Worm (Caenorhabditis elegans) whole organism, mixed stage, embryonic: ENCODE measurements around the gene F29G6.1.

Experiments
- M03D4.4 ChIP-seq: sonication (generic microtip); optimal IDR thresholded peaks from 2 replicates; lab custom pipeline; 2017; ENCODE audit warnings: mild to moderate bottlenecking, missing genetic modification characterization, missing compliant biosample characterization
- bed-3 ChIP-seq: fragments of 200-800 bp; sonication (Bioruptor generic); optimal IDR thresholded peaks from 3 replicates; lab custom pipeline; 2018; ENCODE audit warnings: mild to moderate bottlenecking, missing genetic modification characterization, moderate library complexity, missing compliant biosample characterization
- blmp-1 ChIP-seq: fragments of 150-350 bp; optimal IDR thresholded peaks from 2 replicates; lab custom pipeline; 2014; ENCODE audit warnings: missing biosample characterization, missing genetic modification characterization
- ceh-39 ChIP-seq: fragments of 150-350 bp; optimal IDR thresholded peaks from 2 replicates; lab custom pipeline; 2014; ENCODE audit warnings: missing biosample characterization, missing genetic modification characterization
- ceh-43 ChIP-seq: fragments of 200-800 bp; sonication (Bioruptor generic); optimal IDR thresholded peaks from 2 replicates; lab custom pipeline; 2018; ENCODE audit warnings: mild to moderate bottlenecking, missing genetic modification characterization, moderate library complexity, missing compliant biosample characterization
- ces-1 ChIP-seq: fragments of 150-350 bp; optimal IDR thresholded peaks from 2 replicates; lab custom pipeline; 2014; ENCODE audit warnings: missing biosample characterization, missing genetic modification reagents, missing genetic modification characterization
- cnd-1 ChIP-seq: fragments of 200-800 bp; sonication (Bioruptor generic); optimal IDR thresholded peaks from 2 replicates; lab custom pipeline; 2018; ENCODE audit warnings: mild to moderate bottlenecking, missing genetic modification characterization, missing compliant biosample characterization
- elt-1 ChIP-seq: sonication (generic microtip); optimal IDR thresholded peaks from 2 replicates; lab custom pipeline; 2017; ENCODE audit warnings: missing genetic modification characterization, mild to moderate bottlenecking, missing compliant biosample characterization, antibody characterized with exemption, moderate library complexity, borderline replicate concordance; ENCODE audit not compliant: insufficient read depth
- elt-3 ChIP-seq: fragments of 150-350 bp; optimal IDR thresholded peaks from 2 replicates; lab custom pipeline; 2014; ENCODE audit warnings: missing biosample characterization, missing genetic modification characterization
- flh-1 ChIP-seq: fragments of 200-800 bp; sonication (Bioruptor generic); optimal IDR thresholded peaks from 2 replicates; lab custom pipeline; 2018; ENCODE audit warnings: mild to moderate bottlenecking, missing genetic modification characterization, moderate library complexity, missing compliant biosample characterization
- ham-2 ChIP-seq: fragments of 200-800 bp; sonication (Bioruptor generic); optimal IDR thresholded peaks from 2 replicates; lab custom pipeline; 2018; ENCODE audit warnings: mild to moderate bottlenecking, missing genetic modification characterization, missing compliant biosample characterization
- hlh-1 ChIP-seq: fragments of 150-350 bp; optimal IDR thresholded peaks from 2 replicates; lab custom pipeline; 2014; ENCODE audit warnings: missing biosample characterization, missing genetic modification reagents, missing genetic modification characterization
- lin-13 ChIP-seq: fragments of 150-350 bp; optimal IDR thresholded peaks from 2 replicates; lab custom pipeline; 2014; ENCODE audit warnings: missing biosample characterization, missing genetic modification characterization
- lin-32 ChIP-seq: fragments of 200-800 bp; sonication (Bioruptor generic); optimal IDR thresholded peaks from 2 replicates; lab custom pipeline; 2018; ENCODE audit warnings: mild to moderate bottlenecking, missing genetic modification characterization, missing compliant biosample characterization
- mep-1 ChIP-seq: fragments of 150-350 bp; optimal IDR thresholded peaks from 2 replicates; lab custom pipeline; 2017; ENCODE audit warnings: missing biosample characterization, missing genetic modification reagents, missing genetic modification characterization, inconsistent platforms
- mls-2 ChIP-seq: sonication (generic microtip); optimal IDR thresholded peaks from 2 replicates; lab custom pipeline; 2016; ENCODE audit warnings: mild to moderate bottlenecking, missing genetic modification characterization, moderate library complexity, missing compliant biosample characterization
- nhr-12 ChIP-seq: fragments of 150-350 bp; optimal IDR thresholded peaks from 2 replicates; lab custom pipeline; 2014; ENCODE audit warnings: missing biosample characterization, missing genetic modification characterization
- nhr-237 ChIP-seq: fragments of 150-350 bp; optimal IDR thresholded peaks from 2 replicates; lab custom pipeline; 2014; ENCODE audit warnings: missing biosample characterization, missing genetic modification characterization
- nhr-28 ChIP-seq: fragments of 150-350 bp; optimal IDR thresholded peaks from 2 replicates; lab custom pipeline; 2014; ENCODE audit warnings: missing biosample characterization, missing genetic modification characterization
- nhr-76 ChIP-seq: sonication (generic microtip); optimal IDR thresholded peaks from 2 replicates; lab custom pipeline; 2017; ENCODE audit warnings: missing biosample characterization, missing genetic modification characterization
- pha-4 ChIP-seq: fragments of 150-350 bp; optimal IDR thresholded peaks from 2 replicates; lab custom pipeline; 2018; ENCODE audit warnings: missing biosample characterization, missing genetic modification reagents, missing genetic modification characterization
- sem-2 ChIP-seq: fragments of 200-800 bp; sonication (Bioruptor generic); optimal IDR thresholded peaks from 2 replicates; lab custom pipeline; 2018; ENCODE audit warnings: mild to moderate bottlenecking, missing genetic modification characterization, missing compliant biosample characterization
- snpc-4 ChIP-seq: fragments of 150-350 bp; optimal IDR thresholded peaks from 2 replicates; lab custom pipeline; 2014; ENCODE audit warnings: missing biosample characterization, missing genetic modification characterization
- sptf-1 ChIP-seq: sonication (generic microtip); optimal IDR thresholded peaks from 2 replicates; lab custom pipeline; 2017; ENCODE audit warnings: mild to moderate bottlenecking, missing genetic modification characterization, moderate library complexity, missing compliant biosample characterization
- tbx-8 ChIP-seq: fragments of 200-800 bp; sonication (Bioruptor generic); optimal IDR thresholded peaks from 2 replicates; lab custom pipeline; 2018; ENCODE audit warnings: mild to moderate bottlenecking, missing genetic modification characterization, moderate library complexity, missing compliant biosample characterization
- unc-120 ChIP-seq: sonication (generic microtip); optimal IDR thresholded peaks from 2 replicates; lab custom pipeline; 2017; ENCODE audit warnings: missing genetic modification characterization, missing compliant biosample characterization; ENCODE audit not compliant: poor library complexity, severe bottlenecking
- unc-39 ChIP-seq: fragments of 150-350 bp; optimal IDR thresholded peaks from 2 replicates; lab custom pipeline; 2014; ENCODE audit warnings: missing biosample characterization, missing genetic modification characterization
- unc-62 ChIP-seq: fragments of 150-350 bp; optimal IDR thresholded peaks from 2 replicates; lab custom pipeline; 2014; ENCODE audit warnings: missing biosample characterization, missing genetic modification reagents, missing genetic modification characterization
- zip-8 ChIP-seq: fragments of 150-350 bp; optimal IDR thresholded peaks from 2 replicates; lab custom pipeline; 2014; ENCODE audit warnings: missing biosample characterization, missing genetic modification characterization

Gene F29G6.1

ce11 chrX:11467320-11467732 is 34.7 kb upstream of the F29G6.1 start:
- peak; percentile 24 for TF ChIP-seq unc-62 (GFP tag; lab: Kevin White, UChicago)
- TF ChIP-seq M03D4.4 (tag; lab: Kevin White, UChicago) = no peak
- peak; percentile 8 for TF ChIP-seq sptf-1 (tag; lab: Kevin White, UChicago)
- TF ChIP-seq pha-4 (tag; lab: Kevin White, UChicago) = no peak
- TF ChIP-seq mls-2 (tag; lab: Kevin White, UChicago) = peak; percentile 41
- TF ChIP-seq ces-1 (GFP tag; lab: Kevin White, UChicago) = peak; percentile 76
- no peak for TF ChIP-seq unc-39 (tag; lab: Kevin White, UChicago)
- no peak for TF ChIP-seq cnd-1 (tag; lab: Kevin White, UChicago)
- peak; percentile 90 for TF ChIP-seq unc-120 (tag; lab: Kevin White, UChicago)
- TF ChIP-seq sem-2 (GFP tag; lab: Kevin White, UChicago) = no peak
- peak; percentile 21 for TF ChIP-seq bed-3
- TF ChIP-seq tbx-8 = no peak
- TF ChIP-seq ham-2 (GFP tag; lab: Kevin White, UChicago) = peak; percentile 5
- TF ChIP-seq nhr-237 = peak; percentile 23

ce11 chrX:11468814-11469213 is 33.3 kb upstream of the F29G6.1 start:
- TF ChIP-seq hlh-1 (tag; lab: Kevin White, UChicago) (no peak), mep-1 (tag; lab: Kevin White, UChicago) (no peak), sem-2 (GFP tag; lab: Kevin White, UChicago) (no peak), blmp-1 (no peak), nhr-237 (no peak), zip-8 (tag; lab: Kevin White, UChicago) (no peak)
- TF ChIP-seq, all 35 proteins: peak for 0

DNA sequence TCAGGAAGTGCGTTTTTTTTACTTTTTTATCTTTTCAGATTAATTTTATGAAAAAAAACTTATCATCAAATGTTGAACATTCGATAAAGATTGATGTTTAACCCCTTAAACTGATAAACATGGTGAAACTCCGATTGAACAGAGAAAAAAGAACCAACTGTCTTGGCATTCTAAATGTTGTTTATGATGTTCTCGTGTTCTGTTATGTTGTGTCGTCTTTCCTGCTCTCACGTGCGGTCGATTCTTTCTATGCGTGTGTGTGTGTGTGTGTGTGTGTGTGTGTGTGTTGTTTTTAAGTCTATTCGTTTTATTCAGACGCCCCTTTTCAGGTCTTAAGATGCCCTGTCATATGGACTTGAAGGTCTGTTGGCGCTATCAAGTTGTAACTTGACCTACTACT is 32.5 kb upstream of the F29G6.1 start:
- TF ChIP-seq flh-1 (no peak), blmp-1 (no peak), elt-1 (tag; lab: Kevin White, UChicago) (no peak), snpc-4 (tag; lab: Kevin White, UChicago) (no peak), ces-1 (GFP tag; lab: Kevin White, UChicago) (no peak), ceh-43 (no peak)

DNA sequence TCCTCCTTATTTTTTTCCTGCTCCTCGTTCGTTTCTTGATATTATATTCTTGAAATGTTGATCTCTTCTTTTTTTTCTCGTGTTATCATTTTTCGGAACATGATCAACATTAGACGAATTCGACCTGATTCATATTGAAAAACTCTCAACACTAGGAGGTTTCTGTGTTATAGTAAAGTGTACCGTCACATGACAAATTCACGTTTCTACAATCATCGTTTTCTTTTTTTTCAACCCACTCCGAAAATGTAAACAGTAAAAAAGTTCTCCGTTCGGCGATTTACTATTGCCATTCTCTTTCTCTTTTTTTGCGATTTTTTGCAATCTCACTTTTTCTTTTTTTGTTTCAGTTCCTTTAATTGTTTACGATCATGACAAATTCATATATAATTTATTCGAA is 30.7 kb upstream of the F29G6.1 start:
- TF ChIP-seq flh-1 (no peak), lin-32 (GFP tag; lab: Kevin White, UChicago) (no peak), nhr-237 (no peak), mep-1 (tag; lab: Kevin White, UChicago) (no peak), elt-3 (no peak), sptf-1 (tag; lab: Kevin White, UChicago) (no peak), unc-39 (tag; lab: Kevin White, UChicago) (no peak), hlh-1 (tag; lab: Kevin White, UChicago) (no peak), nhr-12 (tag; lab: Kevin White, UChicago) (no peak)

DNA sequence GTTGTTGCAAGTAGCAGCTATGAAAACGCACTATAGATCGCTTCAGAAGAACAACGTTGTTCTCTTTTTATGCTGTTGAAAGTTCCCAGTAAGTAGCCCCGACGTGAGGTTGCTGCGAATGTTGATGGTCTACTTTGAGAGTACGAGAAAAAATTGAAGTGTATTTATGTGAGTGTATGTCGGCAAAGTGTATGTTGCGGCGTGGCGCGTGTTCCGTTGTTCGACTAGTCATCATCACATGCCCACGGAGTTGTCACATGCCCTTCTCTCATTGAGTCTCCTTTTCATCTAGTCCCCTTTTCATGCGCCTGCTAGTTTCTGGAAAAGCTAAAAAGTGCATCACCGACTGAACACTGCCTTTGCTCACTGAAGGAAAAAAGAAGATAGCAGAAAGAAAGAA is 30.2 kb upstream of the F29G6.1 start:
- TF ChIP-seq nhr-76 (no peak), nhr-28 (tag; lab: Kevin White, UChicago) (no peak), nhr-12 (tag; lab: Kevin White, UChicago) (no peak), flh-1 (no peak), hlh-1 (tag; lab: Kevin White, UChicago) (no peak), ceh-39 (tag; lab: Kevin White, UChicago) (no peak), pha-4 (tag; lab: Kevin White, UChicago) (no peak), unc-62 (GFP tag; lab: Kevin White, UChicago) (no peak)

DNA sequence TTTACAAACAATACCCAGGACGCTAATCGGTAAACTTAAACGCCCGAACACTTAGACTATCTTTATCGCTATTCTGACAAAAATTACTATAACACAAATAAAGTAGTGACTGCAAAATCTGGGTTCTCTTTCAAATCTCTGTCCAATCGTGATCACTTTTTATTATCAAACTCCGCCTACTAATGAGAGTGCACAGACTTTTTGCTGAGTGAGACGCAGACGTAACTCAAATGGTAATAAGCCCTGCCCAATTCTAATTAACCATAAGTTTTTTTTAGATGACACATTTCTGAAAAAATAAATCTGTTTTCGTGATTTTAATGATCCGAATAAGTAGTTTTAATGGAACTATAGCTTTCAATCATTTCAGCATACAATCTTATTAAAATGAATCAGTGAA is 29.7 kb upstream of the F29G6.1 start:
- TF ChIP-seq mep-1 (tag; lab: Kevin White, UChicago) = no peak
- peak; percentile 6 for TF ChIP-seq ces-1 (GFP tag; lab: Kevin White, UChicago)
- no peak for TF ChIP-seq lin-32 (GFP tag; lab: Kevin White, UChicago)
- TF ChIP-seq bed-3 = no peak
- no peak for TF ChIP-seq ceh-39 (tag; lab: Kevin White, UChicago)
- TF ChIP-seq snpc-4 (tag; lab: Kevin White, UChicago) = no peak
- TF ChIP-seq lin-13 = no peak
